Worm (Caenorhabditis elegans): Measurements from ENCODE around the gene F36H5.9.

The F36H5.9 gene

DNA sequence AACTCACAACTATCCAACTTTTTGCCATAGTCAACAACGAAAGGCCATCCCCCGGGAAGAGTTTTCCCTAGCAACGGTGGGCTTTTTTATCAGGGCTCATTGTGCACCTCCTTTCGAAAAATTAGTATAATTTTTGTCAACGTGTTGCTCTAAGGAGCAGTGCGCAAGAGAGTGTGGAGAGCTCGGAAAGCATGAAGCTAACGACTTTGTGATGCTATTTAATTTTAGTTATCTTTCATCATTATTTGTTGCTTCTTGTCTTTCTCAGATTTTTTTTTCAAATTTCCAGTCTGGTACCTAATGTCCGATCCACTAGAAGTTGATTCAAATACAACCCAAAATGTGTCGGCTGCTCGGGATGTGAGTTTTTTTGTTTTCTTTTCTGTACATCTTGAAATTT, 22.8 kb downstream of the F36H5.9 start, which contains the start of gene ceh-81:
Gene ceh-81, plus strand, starts transcription at position 301 of the 400 bp plus-strand sequence.
- no peak for TF ChIP-seq ets-7 (tag; optimal IDR thresholded peaks at IDR 0.05)
- no peak for TF ChIP-seq hnd-1 (tag; optimal IDR thresholded peaks at IDR 0.05)
- TF ChIP-seq F13C5.2 (tag; optimal IDR thresholded peaks at IDR 0.05): no peak
- no peak for TF ChIP-seq scrt-1 (GFP tag; IDR thresholded peaks at IDR 0.05)
- TF ChIP-seq ceh-36 (tag; optimal IDR thresholded peaks at IDR 0.05): no peak
- TF ChIP-seq tbx-37 (GFP tag; conservative IDR thresholded peaks at IDR 0.05): no peak
- no peak for TF ChIP-seq tra-4 (tag; optimal IDR thresholded peaks at IDR 0.05)
- no peak for TF ChIP-seq pes-1 (GFP tag; IDR thresholded peaks at IDR 0.05)
- TF ChIP-seq sea-1 (GFP tag; conservative IDR thresholded peaks at IDR 0.05): no peak
- TF ChIP-seq tbx-11 (GFP tag; IDR thresholded peaks at IDR 0.05): no peak
- TF ChIP-seq ceh-13 (GFP tag; optimal IDR thresholded peaks at IDR 0.05): no peak
- TF ChIP-seq aly-1 (tag; optimal IDR thresholded peaks at IDR 0.05): no peak
- no peak for TF ChIP-seq hmbx-1 (tag; optimal IDR thresholded peaks at IDR 0.05)
- TF ChIP-seq B0310.2 (tag; optimal IDR thresholded peaks at IDR 0.05): no peak
- TF ChIP-seq flt-1 (GFP tag; IDR thresholded peaks at IDR 0.05): no peak
- no peak for TF ChIP-seq hmg-4 (GFP tag; optimal IDR thresholded peaks at IDR 0.05)
- TF ChIP-seq ama-1 (optimal IDR thresholded peaks at IDR 0.05): no peak

DNA sequence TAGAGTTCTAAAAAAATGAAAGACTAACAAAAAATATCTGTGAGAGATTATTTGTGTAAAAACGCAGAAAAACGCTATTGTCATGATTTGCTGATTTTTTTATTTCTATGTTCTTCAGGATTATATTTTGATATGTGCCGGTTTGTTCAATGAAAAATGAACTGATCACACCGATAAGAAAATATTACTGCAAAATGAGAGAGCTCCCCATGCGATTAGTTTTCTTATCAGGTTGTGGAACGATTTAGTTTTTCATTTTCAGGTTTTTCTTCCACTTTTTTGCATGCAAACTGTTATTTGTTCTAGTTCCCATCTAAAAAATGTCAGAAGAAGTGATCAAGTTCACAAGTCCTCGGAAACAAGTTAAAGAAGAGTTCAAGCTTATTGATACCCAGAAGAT, 24.6 kb downstream of the F36H5.9 start, which contains the start of gene btb-9:
Gene btb-9, plus strand, starts transcription at position 254 of the 400 bp plus-strand sequence.
- TF ChIP-seq ets-7 (tag; optimal IDR thresholded peaks at IDR 0.05): no peak
- no peak for TF ChIP-seq ama-1 (optimal IDR thresholded peaks at IDR 0.05)
- no peak for TF ChIP-seq sea-1 (GFP tag; conservative IDR thresholded peaks at IDR 0.05)
- TF ChIP-seq tbx-11 (GFP tag; IDR thresholded peaks at IDR 0.05): no peak
- no peak for TF ChIP-seq hmbx-1 (tag; optimal IDR thresholded peaks at IDR 0.05)
- no peak for TF ChIP-seq pes-1 (GFP tag; IDR thresholded peaks at IDR 0.05)
- no peak for TF ChIP-seq aly-1 (tag; optimal IDR thresholded peaks at IDR 0.05)
- TF ChIP-seq flt-1 (GFP tag; IDR thresholded peaks at IDR 0.05): no peak
- no peak for TF ChIP-seq tbx-37 (GFP tag; conservative IDR thresholded peaks at IDR 0.05)
- no peak for TF ChIP-seq F13C5.2 (tag; optimal IDR thresholded peaks at IDR 0.05)
- no peak for TF ChIP-seq hnd-1 (tag; optimal IDR thresholded peaks at IDR 0.05)
- no peak for TF ChIP-seq B0310.2 (tag; optimal IDR thresholded peaks at IDR 0.05)
- no peak for TF ChIP-seq hmg-4 (GFP tag; optimal IDR thresholded peaks at IDR 0.05)
- TF ChIP-seq tra-4 (tag; optimal IDR thresholded peaks at IDR 0.05): no peak
- TF ChIP-seq ceh-36 (tag; optimal IDR thresholded peaks at IDR 0.05): no peak
- no peak for TF ChIP-seq scrt-1 (GFP tag; IDR thresholded peaks at IDR 0.05)
- no peak for TF ChIP-seq ceh-13 (GFP tag; optimal IDR thresholded peaks at IDR 0.05)

DNA sequence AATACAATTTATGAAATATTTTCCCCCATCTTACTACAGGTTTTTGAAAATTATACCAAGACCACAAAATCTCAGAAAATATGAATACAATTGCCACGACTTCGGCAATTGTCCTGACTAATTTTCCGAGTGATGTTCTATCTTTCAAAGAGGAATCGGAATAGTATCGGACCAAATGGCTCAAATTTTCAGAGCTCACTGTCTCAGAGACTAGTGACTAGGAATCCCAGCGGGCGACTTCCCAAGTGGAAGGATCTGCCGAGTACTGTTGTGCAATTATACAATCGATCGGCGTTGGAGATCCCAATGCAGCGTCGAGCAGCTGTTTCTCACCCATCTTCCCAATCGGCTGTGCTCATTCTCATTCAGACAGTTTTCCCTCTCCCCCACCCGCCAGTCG, 27.2 kb downstream of the F36H5.9 start, which contains the start of gene F45C12.17:
Gene F45C12.17, plus strand, starts transcription at position 377 of the 400 bp plus-strand sequence.
- no peak for TF ChIP-seq B0310.2 (tag; optimal IDR thresholded peaks at IDR 0.05)
- TF ChIP-seq ama-1 (optimal IDR thresholded peaks at IDR 0.05): no peak
- TF ChIP-seq flt-1 (GFP tag; IDR thresholded peaks at IDR 0.05): no peak
- no peak for TF ChIP-seq aly-1 (tag; optimal IDR thresholded peaks at IDR 0.05)
- no peak for TF ChIP-seq ceh-13 (GFP tag; optimal IDR thresholded peaks at IDR 0.05)
- TF ChIP-seq ceh-36 (tag; optimal IDR thresholded peaks at IDR 0.05): no peak
- TF ChIP-seq ets-7 (tag; optimal IDR thresholded peaks at IDR 0.05): no peak
- no peak for TF ChIP-seq tbx-11 (GFP tag; IDR thresholded peaks at IDR 0.05)
- TF ChIP-seq tbx-37 (GFP tag; conservative IDR thresholded peaks at IDR 0.05): no peak
- TF ChIP-seq sea-1 (GFP tag; conservative IDR thresholded peaks at IDR 0.05): no peak
- TF ChIP-seq hmg-4 (GFP tag; optimal IDR thresholded peaks at IDR 0.05): no peak
- TF ChIP-seq F13C5.2 (tag; optimal IDR thresholded peaks at IDR 0.05): no peak
- no peak for TF ChIP-seq pes-1 (GFP tag; IDR thresholded peaks at IDR 0.05)
- TF ChIP-seq hnd-1 (tag; optimal IDR thresholded peaks at IDR 0.05): no peak
- no peak for TF ChIP-seq scrt-1 (GFP tag; IDR thresholded peaks at IDR 0.05)
- TF ChIP-seq tra-4 (tag; optimal IDR thresholded peaks at IDR 0.05): no peak
- no peak for TF ChIP-seq hmbx-1 (tag; optimal IDR thresholded peaks at IDR 0.05)

DNA sequence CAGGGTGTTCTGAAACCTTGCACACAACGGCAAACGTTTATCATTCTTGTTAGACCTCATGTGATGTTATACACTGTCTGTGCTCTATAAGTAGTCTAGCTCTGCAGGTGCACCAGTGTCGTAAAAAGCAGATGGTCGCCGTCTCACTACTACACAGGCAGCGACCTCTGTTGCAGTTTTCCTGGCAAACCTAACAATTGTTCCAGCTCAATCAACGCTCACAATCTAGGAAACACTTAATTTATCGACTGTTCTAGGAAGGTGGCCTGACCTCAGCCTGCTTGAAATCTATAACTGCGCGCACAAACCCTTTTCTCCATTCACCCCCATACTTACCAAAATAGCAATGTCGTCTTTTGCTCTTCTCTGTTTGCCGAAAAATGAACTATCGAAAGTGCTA, 28.6 kb downstream of the F36H5.9 start, which contains the start of gene fbxb-11:
Gene fbxb-11, plus strand, starts transcription at position 301 of the 400 bp plus-strand sequence.
- TF ChIP-seq aly-1 (tag; optimal IDR thresholded peaks at IDR 0.05): no peak
- no peak for TF ChIP-seq B0310.2 (tag; optimal IDR thresholded peaks at IDR 0.05)
- no peak for TF ChIP-seq ceh-13 (GFP tag; optimal IDR thresholded peaks at IDR 0.05)
- TF ChIP-seq hmbx-1 (tag; optimal IDR thresholded peaks at IDR 0.05): no peak
- TF ChIP-seq scrt-1 (GFP tag; IDR thresholded peaks at IDR 0.05): no peak
- TF ChIP-seq tbx-11 (GFP tag; IDR thresholded peaks at IDR 0.05): no peak
- no peak for TF ChIP-seq sea-1 (GFP tag; conservative IDR thresholded peaks at IDR 0.05)
- TF ChIP-seq ama-1 (optimal IDR thresholded peaks at IDR 0.05): no peak
- TF ChIP-seq ceh-36 (tag; optimal IDR thresholded peaks at IDR 0.05): no peak
- no peak for TF ChIP-seq flt-1 (GFP tag; IDR thresholded peaks at IDR 0.05)
- no peak for TF ChIP-seq tbx-37 (GFP tag; conservative IDR thresholded peaks at IDR 0.05)
- TF ChIP-seq hmg-4 (GFP tag; optimal IDR thresholded peaks at IDR 0.05): no peak
- no peak for TF ChIP-seq hnd-1 (tag; optimal IDR thresholded peaks at IDR 0.05)
- TF ChIP-seq tra-4 (tag; optimal IDR thresholded peaks at IDR 0.05): no peak
- no peak for TF ChIP-seq F13C5.2 (tag; optimal IDR thresholded peaks at IDR 0.05)
- no peak for TF ChIP-seq ets-7 (tag; optimal IDR thresholded peaks at IDR 0.05)
- TF ChIP-seq pes-1 (GFP tag; IDR thresholded peaks at IDR 0.05): no peak

DNA sequence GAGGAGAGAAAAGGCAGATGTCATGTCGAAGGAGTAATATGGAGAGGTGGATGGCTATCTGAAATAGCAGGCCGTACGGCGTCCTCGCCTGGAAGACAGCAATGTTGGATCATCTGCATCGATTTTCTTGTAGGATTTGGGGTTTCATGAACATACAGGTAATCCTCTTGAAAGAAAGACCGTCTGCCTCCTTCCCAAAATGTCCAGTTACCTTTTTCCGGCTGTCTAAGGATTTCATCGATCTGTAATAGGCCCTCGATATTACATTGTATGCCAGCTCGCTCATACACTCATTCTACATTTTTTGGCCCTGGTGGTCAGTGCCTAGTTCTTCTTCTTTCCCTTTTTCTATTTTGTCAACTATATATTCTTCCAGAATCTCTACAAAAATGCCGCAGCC, 30.5 kb downstream of the F36H5.9 start, which contains the start of the genes fbxb-5 and btb-8:
Gene fbxb-5, minus strand, starts transcription at position 101 of the 400 bp plus-strand sequence.
Gene btb-8, plus strand, starts transcription at position 377 of the 400 bp plus-strand sequence.
- TF ChIP-seq tbx-37 (GFP tag; conservative IDR thresholded peaks at IDR 0.05) (no peak), tbx-11 (GFP tag; IDR thresholded peaks at IDR 0.05) (no peak), F13C5.2 (tag; optimal IDR thresholded peaks at IDR 0.05) (no peak), B0310.2 (tag; optimal IDR thresholded peaks at IDR 0.05) (no peak), sea-1 (GFP tag; conservative IDR thresholded peaks at IDR 0.05) (no peak), ama-1 (optimal IDR thresholded peaks at IDR 0.05) (no peak), hmg-4 (GFP tag; optimal IDR thresholded peaks at IDR 0.05) (no peak), flt-1 (GFP tag; IDR thresholded peaks at IDR 0.05) (no peak), ceh-36 (tag; optimal IDR thresholded peaks at IDR 0.05) (no peak), scrt-1 (GFP tag; IDR thresholded peaks at IDR 0.05) (no peak)

DNA sequence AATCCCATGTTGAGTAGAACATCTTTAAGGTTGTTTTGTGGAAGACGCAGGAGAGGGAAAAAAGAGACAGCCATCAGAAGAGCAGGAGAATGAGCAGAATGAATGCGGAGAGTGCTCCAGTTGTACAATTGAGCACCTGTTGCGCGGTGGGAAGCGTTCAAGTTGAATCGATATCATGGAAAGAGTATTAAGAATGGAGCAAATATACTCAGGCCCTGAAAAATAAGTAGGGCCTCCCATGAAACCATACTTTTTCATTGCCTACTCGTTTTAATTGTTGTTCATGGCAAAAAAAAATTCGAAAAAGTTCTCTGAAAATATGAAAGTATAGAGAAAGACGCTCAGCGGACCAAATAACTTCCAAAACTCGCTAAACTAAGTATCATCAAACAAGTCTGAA, 33.7 kb downstream of the F36H5.9 start, which contains the start of gene fbxb-48:
Gene fbxb-48, minus strand, starts transcription at position 101 of the 400 bp plus-strand sequence.
- no peak for TF ChIP-seq ceh-13 (GFP tag; optimal IDR thresholded peaks at IDR 0.05)

DNA sequence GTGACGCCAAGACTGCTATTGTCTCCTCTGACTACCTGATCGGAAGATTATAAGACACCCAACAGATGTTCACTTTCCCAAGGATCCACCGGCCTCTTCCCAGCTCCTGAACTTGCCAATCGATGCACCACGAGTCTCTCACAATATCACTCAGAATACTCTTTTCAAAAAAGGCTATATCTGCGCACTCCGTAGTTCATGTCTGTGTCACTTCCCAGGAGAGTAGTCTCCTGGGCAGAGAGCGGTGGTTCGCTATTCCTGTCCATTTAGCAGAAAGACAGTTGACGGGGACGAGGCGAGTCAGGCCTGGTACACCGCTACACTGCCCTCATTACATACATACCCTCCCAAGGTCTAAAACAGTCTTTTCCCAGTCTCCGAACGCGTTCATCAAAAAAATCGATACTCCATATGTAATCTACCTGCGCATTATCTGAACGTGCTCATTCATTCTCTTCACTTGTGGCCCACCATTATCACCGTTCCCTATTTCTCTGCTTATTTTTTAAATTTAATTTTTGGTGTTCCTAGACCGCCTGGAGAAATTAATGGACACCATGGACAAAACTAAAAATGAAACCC, 38.0 kb downstream of the F36H5.9 start, which contains the start of gene btb-6:
Gene btb-6, plus strand, starts transcription at position 532 of the 582 bp plus-strand sequence.
- peak; percentile 1 for TF ChIP-seq ceh-13 (GFP tag; optimal IDR thresholded peaks at IDR 0.05)
- TF ChIP-seq sea-1 (GFP tag; conservative IDR thresholded peaks at IDR 0.05): no peak
- no peak for TF ChIP-seq tbx-11 (GFP tag; IDR thresholded peaks at IDR 0.05)
- TF ChIP-seq hmbx-1 (tag; optimal IDR thresholded peaks at IDR 0.05): no peak
- TF ChIP-seq hnd-1 (tag; optimal IDR thresholded peaks at IDR 0.05): no peak
- TF ChIP-seq pes-1 (GFP tag; IDR thresholded peaks at IDR 0.05): no peak
